Worm (Caenorhabditis elegans): ENCODE results near the gene frm-3.

The frm-3 gene

ce11 chrX:11632107-11632506, 59.8 kb downstream of the frm-3 start, which contains the start of gene sto-6:
sto-6 (plus strand) TSS chrX:11632407.
- no peak for TF ChIP-seq aly-1 (tag; optimal IDR thresholded peaks at IDR 0.05)
- no peak for TF ChIP-seq ama-1 (optimal IDR thresholded peaks at IDR 0.05)
- TF ChIP-seq hmbx-1 (tag; optimal IDR thresholded peaks at IDR 0.05) = no peak
- TF ChIP-seq hmg-4 (GFP tag; optimal IDR thresholded peaks at IDR 0.05) = no peak
- no peak for TF ChIP-seq ets-7 (tag; optimal IDR thresholded peaks at IDR 0.05)
- TF ChIP-seq F13C5.2 (tag; optimal IDR thresholded peaks at IDR 0.05) = no peak

ce11 chrX:11633278-11633677, 61.0 kb downstream of the frm-3 start:
- no peak for TF ChIP-seq pes-1 (GFP tag; IDR thresholded peaks at IDR 0.05)
- TF ChIP-seq hnd-1 (tag; optimal IDR thresholded peaks at IDR 0.05) = no peak
- TF ChIP-seq tra-4 (tag; optimal IDR thresholded peaks at IDR 0.05) = no peak
- no peak for TF ChIP-seq aly-1 (tag; optimal IDR thresholded peaks at IDR 0.05)
- TF ChIP-seq ama-1 (optimal IDR thresholded peaks at IDR 0.05) = no peak
- no peak for TF ChIP-seq ceh-13 (GFP tag; optimal IDR thresholded peaks at IDR 0.05)
- no peak for TF ChIP-seq flt-1 (GFP tag; IDR thresholded peaks at IDR 0.05)
- no peak for TF ChIP-seq ceh-36 (tag; optimal IDR thresholded peaks at IDR 0.05)
- TF ChIP-seq ets-7 (tag; optimal IDR thresholded peaks at IDR 0.05) = no peak
- no peak for TF ChIP-seq hmbx-1 (tag; optimal IDR thresholded peaks at IDR 0.05)
- no peak for TF ChIP-seq scrt-1 (GFP tag; IDR thresholded peaks at IDR 0.05)
- TF ChIP-seq tbx-37 (GFP tag; conservative IDR thresholded peaks at IDR 0.05) = no peak
- no peak for TF ChIP-seq tbx-11 (GFP tag; IDR thresholded peaks at IDR 0.05)
- TF ChIP-seq hmg-4 (GFP tag; optimal IDR thresholded peaks at IDR 0.05) = no peak

Measured in whole organism, early embryonic.